Worm (Caenorhabditis elegans): Measurements from ENCODE around the gene str-262.

The str-262 gene

DNA sequence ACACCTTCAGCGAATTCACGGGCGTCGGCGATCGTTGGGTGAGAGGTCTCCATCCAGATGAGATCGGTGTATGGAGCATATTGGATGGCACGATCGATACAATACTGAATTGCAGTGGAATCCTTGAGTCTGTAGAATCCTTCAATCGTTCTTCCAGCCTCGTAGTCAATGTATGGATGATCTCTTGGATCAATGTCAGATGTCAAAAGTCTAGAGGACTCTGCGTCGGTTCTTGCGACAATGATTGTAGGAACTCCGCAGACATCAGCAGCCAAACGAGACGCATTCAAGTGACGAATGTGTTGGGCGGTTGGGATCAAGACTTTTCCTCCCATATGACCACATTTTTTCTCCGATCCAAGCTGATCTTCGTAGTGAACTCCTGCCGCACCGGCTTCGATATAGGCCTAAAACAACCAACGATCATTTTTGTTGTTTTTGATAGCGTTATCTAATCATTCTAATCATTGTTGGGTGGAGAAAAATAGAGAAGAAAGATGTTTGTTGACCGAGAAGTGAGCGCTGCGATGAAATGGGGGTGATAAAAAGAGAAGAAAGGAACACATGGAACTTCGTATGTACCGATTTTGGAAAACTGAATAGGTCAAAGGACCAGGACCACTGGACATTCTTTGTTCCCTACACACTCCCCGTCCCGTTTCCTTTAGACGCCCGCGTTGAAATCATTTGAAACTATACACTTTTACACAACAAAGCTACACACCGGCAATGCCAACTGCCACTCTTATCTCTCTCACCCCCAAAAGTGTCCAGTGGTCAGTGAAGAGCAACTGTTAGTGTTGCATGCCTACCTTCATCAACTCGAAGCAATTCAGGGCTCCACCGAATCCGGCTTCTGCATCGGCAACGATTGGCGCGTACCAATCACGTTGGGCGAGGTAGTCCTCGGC lies 25.8 kb downstream of the str-262 start:
- peak; percentile 76 for TF ChIP-seq ama-1 (optimal IDR thresholded peaks at IDR 0.05)
- TF ChIP-seq nhr-6 (tag; optimal IDR thresholded peaks at IDR 0.05), result peak; percentile 59
- TF ChIP-seq mdl-1 (tag; optimal IDR thresholded peaks at IDR 0.05), result no peak
- TF ChIP-seq nhr-21 (tag; optimal IDR thresholded peaks at IDR 0.05), result peak; percentile 41
- TF ChIP-seq alr-1 (tag; optimal IDR thresholded peaks at IDR 0.05), result no peak
- peak; percentile 24 for TF ChIP-seq crh-2 (tag; optimal IDR thresholded peaks at IDR 0.05)
- peak; percentile 48 for TF ChIP-seq lin-13 (GFP tag; optimal IDR thresholded peaks at IDR 0.05)
- TF ChIP-seq lsy-2 (tag; optimal IDR thresholded peaks at IDR 0.05), result peak in 1 of 2 experiments; percentile 23
- TF ChIP-seq fos-1 (tag; optimal IDR thresholded peaks at IDR 0.05), result peak; percentile 1
- TF ChIP-seq elt-1 (tag; optimal IDR thresholded peaks at IDR 0.05), result no peak
- peak; percentile 38 for TF ChIP-seq lin-11 (tag; optimal IDR thresholded peaks at IDR 0.05)
- peak; percentile 20 for TF ChIP-seq sma-9 (GFP tag; optimal IDR thresholded peaks at IDR 0.05)
- TF ChIP-seq sma-9 (tag; optimal IDR thresholded peaks at IDR 0.05), result no peak
- peak; percentile 19 for TF ChIP-seq nhr-129 (tag; optimal IDR thresholded peaks at IDR 0.05)
- no peak for TF ChIP-seq nhr-12 (tag; optimal IDR thresholded peaks at IDR 0.05)

DNA sequence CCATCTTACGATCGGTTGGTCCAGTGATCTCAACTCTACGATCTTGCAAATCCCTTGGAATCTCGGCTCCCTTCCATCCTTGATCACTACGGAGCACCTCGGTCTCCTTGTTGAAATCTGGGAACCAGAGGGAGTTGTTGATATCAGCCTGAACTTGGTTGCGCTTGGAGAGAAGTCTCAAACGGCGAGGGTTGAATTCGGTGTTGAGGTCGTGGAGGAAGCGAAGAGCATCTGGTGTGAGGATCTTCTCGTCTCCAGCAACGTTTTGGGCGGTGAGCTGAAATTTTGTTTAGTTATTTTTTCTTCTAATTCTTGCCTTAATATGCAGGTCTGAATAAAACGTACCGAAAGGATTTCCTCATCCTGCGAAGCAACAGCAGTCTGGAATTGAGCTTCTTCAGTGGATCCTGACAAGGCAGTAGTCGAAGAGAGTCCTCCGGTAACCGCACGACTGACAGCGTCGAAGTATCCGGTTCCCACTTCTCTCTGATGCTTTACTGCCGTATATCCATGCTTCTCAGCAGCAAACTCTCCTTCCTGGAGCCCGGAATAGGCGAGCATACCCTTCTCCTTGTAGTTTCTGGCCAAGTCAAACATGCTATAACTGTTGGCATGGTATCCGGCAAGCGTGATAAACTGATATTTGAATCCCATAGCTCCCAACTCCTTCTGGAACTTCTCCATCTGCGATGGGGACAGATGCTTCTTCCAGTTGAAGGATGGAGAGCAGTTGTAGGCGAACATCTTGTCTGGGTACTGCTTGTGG lies 26.6 kb downstream of the str-262 start:
- TF ChIP-seq lin-39 (tag; optimal IDR thresholded peaks at IDR 0.05) (no peak), ama-1 (optimal IDR thresholded peaks at IDR 0.05) (peak; percentile 94), snpc-4 (tag; optimal IDR thresholded peaks at IDR 0.05) (no peak), mbf-1 (tag; optimal IDR thresholded peaks at IDR 0.05) (no peak), Y55F3AM.14 (GFP tag; optimal IDR thresholded peaks at IDR 0.05) (peak; percentile 27), lsy-2 (tag; optimal IDR thresholded peaks at IDR 0.05) (peak in 1 of 2 experiments; percentile 29), crh-2 (tag; optimal IDR thresholded peaks at IDR 0.05) (peak; percentile 14)

DNA sequence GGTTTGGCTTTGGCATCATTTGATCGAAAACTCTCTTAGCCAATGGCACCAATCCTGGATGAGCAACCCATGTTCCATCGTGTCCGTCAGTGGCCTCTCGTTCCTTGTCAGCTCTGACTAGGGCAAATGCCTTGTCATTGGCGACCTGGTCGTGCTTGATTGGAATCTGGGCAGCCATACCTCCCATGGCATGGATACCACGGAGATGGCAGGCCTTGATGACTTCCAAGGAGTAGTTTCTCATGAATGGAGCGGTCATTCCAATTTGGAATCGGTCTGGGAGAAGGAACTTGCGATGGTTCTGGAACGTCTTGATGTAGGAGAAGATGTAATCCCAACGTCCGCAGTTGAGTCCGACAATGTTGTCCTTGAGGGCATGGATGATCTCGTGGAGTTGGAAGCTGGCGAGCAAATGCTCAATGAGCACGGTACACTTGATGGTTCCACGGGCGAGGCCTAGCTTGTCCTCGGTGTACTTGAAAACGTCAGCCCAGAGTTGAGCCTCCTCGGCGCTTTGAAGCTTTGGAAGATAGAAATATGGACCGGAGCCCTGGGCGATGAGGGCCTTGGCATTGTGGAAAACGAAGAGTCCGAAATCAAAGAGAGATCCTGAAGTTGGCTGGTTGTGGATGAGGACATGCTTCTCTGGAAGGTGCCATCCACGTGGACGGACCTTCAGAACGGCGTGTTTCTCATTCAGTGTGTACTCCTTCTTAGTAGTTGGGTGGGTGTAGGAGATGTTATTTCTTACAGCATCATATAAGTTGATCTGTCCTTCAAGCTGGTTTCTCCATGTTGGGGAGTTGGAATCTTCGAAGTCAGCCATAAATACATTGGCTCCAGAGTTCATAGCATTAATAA lies 27.4 kb downstream of the str-262 start:
- TF ChIP-seq nhr-11 (tag; optimal IDR thresholded peaks at IDR 0.05) (no peak), crh-2 (tag; optimal IDR thresholded peaks at IDR 0.05) (no peak), elt-1 (tag; optimal IDR thresholded peaks at IDR 0.05) (no peak), ztf-1 (GFP tag; conservative IDR thresholded peaks at IDR 0.05) (no peak), lin-39 (tag; optimal IDR thresholded peaks at IDR 0.05) (no peak), ztf-4 (tag; optimal IDR thresholded peaks at IDR 0.05) (no peak), alr-1 (tag; optimal IDR thresholded peaks at IDR 0.05) (no peak), sma-9 (GFP tag; optimal IDR thresholded peaks at IDR 0.05) (peak; percentile 41), sma-9 (tag; optimal IDR thresholded peaks at IDR 0.05) (no peak), ceh-16 (tag; optimal IDR thresholded peaks at IDR 0.05) (no peak), ama-1 (optimal IDR thresholded peaks at IDR 0.05) (peak; percentile 92), peb-1 (tag; optimal IDR thresholded peaks at IDR 0.05) (no peak), nhr-21 (tag; optimal IDR thresholded peaks at IDR 0.05) (peak; percentile 16), aly-2 (tag; optimal IDR thresholded peaks at IDR 0.05) (no peak), mbf-1 (tag; optimal IDR thresholded peaks at IDR 0.05) (no peak), nhr-25 (tag; optimal IDR thresholded peaks at IDR 0.05) (no peak), gmeb-1 (tag; optimal IDR thresholded peaks at IDR 0.05) (no peak), lin-11 (tag; optimal IDR thresholded peaks at IDR 0.05) (peak; percentile 13), lsy-2 (tag; optimal IDR thresholded peaks at IDR 0.05) (no peak), ceh-82 (tag; optimal IDR thresholded peaks at IDR 0.05) (no peak), elt-3 (tag; optimal IDR thresholded peaks at IDR 0.05) (no peak), zag-1 (tag; optimal IDR thresholded peaks at IDR 0.05) (no peak), unc-62 (GFP tag; optimal IDR thresholded peaks at IDR 0.05) (no peak), blmp-1 (tag; optimal IDR thresholded peaks at IDR 0.05; ENCODE audit: insufficient read depth) (no peak), nhr-23 (tag; optimal IDR thresholded peaks at IDR 0.05) (no peak), nhr-12 (tag; optimal IDR thresholded peaks at IDR 0.05) (no peak), R02D3.7 (tag; optimal IDR thresholded peaks at IDR 0.05) (no peak), nhr-129 (tag; optimal IDR thresholded peaks at IDR 0.05) (peak; percentile 35), nhr-77 (tag; optimal IDR thresholded peaks at IDR 0.05) (no peak), Y55F3AM.14 (GFP tag; optimal IDR thresholded peaks at IDR 0.05) (peak; percentile 14), nhr-10 (tag; optimal IDR thresholded peaks at IDR 0.05) (no peak), unc-39 (tag; optimal IDR thresholded peaks at IDR 0.05) (no peak), fos-1 (tag; optimal IDR thresholded peaks at IDR 0.05) (no peak), C34F6.9 (tag; optimal IDR thresholded peaks at IDR 0.05) (no peak), egl-27 (tag; optimal IDR thresholded peaks at IDR 0.05) (no peak), sem-4 (tag; optimal IDR thresholded peaks at IDR 0.05) (no peak), ztf-11 (tag; optimal IDR thresholded peaks at IDR 0.05) (no peak)
